Fruit fly (Drosophila melanogaster) whole organism, adult: Measurements from ENCODE around the gene CG11882.

Experiments
- CG11617 ChIP-seq: fragments of 200-800 bp; sonication (Bioruptor generic); optimal IDR thresholded peaks from 2 replicates; lab custom pipeline; 2017; ENCODE audit warnings: mild to moderate bottlenecking, missing biosample characterization, missing genetic modification reagents, missing genetic modification characterization
- CG12768 ChIP-seq: fragments of 200-800 bp; sonication (Bioruptor generic); optimal IDR thresholded peaks from 2 replicates; lab custom pipeline; 2017; ENCODE audit warnings: missing biosample characterization, missing genetic modification characterization, mild to moderate bottlenecking, moderate library complexity, missing genetic modification reagents
- CG14711 ChIP-seq: fragments of 200-800 bp; sonication (Bioruptor generic); optimal IDR thresholded peaks from 2 replicates; lab custom pipeline; 2018; ENCODE audit warnings: missing biosample characterization, mild to moderate bottlenecking, missing genetic modification characterization, moderate library complexity
- CG1620 ChIP-seq: fragments of 200-800 bp; sonication (Bioruptor generic); optimal IDR thresholded peaks from 2 replicates; lab custom pipeline; 2016; ENCODE audit warnings: missing biosample characterization, missing genetic modification characterization
- CG33017 ChIP-seq: fragments of 200-800 bp; sonication (Bioruptor generic); optimal IDR thresholded peaks from 2 replicates; lab custom pipeline; 2018; ENCODE audit warnings: missing biosample characterization, mild to moderate bottlenecking, missing genetic modification characterization, moderate library complexity
- CG5204 ChIP-seq: fragments of 200-800 bp; sonication (Bioruptor generic); optimal IDR thresholded peaks from 2 replicates; lab custom pipeline; 2016; ENCODE audit warnings: missing biosample characterization, missing genetic modification characterization
- CG7045 ChIP-seq: fragments of 200-800 bp; sonication (Bioruptor generic); optimal IDR thresholded peaks from 2 replicates; lab custom pipeline; 2017; ENCODE audit warnings: missing biosample characterization, mild to moderate bottlenecking, missing genetic modification characterization
- CG7101 ChIP-seq: fragments of 200-800 bp; sonication (Bioruptor generic); optimal IDR thresholded peaks from 2 replicates; lab custom pipeline; 2018; ENCODE audit warnings: missing biosample characterization, mild to moderate bottlenecking, missing genetic modification characterization, moderate library complexity
- Clk ChIP-seq: fragments of 200-800 bp; sonication (Bioruptor generic); optimal IDR thresholded peaks from 2 replicates; lab custom pipeline; 2017; ENCODE audit warnings: missing biosample characterization, missing genetic modification characterization
- Crg-1 ChIP-seq: fragments of 200-800 bp; sonication (Bioruptor generic); optimal IDR thresholded peaks from 2 replicates; lab custom pipeline; 2016; ENCODE audit warnings: missing biosample characterization, missing genetic modification characterization
- Hr96 ChIP-seq: fragments of 200-800 bp; sonication (Bioruptor generic); optimal IDR thresholded peaks from 2 replicates; lab custom pipeline; 2016; ENCODE audit warnings: missing biosample characterization, missing genetic modification characterization
- Mnt ChIP-seq: fragments of 200-800 bp; sonication (Bioruptor generic); optimal IDR thresholded peaks from 2 replicates; lab custom pipeline; 2016; ENCODE audit warnings: missing biosample characterization, mild to moderate bottlenecking, missing genetic modification characterization
- bab1 ChIP-seq: fragments of 200-800 bp; sonication (Bioruptor generic); optimal IDR thresholded peaks from 3 replicates; lab custom pipeline; 2019; ENCODE audit warnings: missing biosample characterization, mild to moderate bottlenecking, missing genetic modification characterization, moderate library complexity
- cic ChIP-seq: fragments of 200-800 bp; sonication (Bioruptor generic); optimal IDR thresholded peaks from 2 replicates; lab custom pipeline; 2017; ENCODE audit warnings: missing biosample characterization, mild to moderate bottlenecking, missing genetic modification characterization, moderate library complexity
- cnc ChIP-seq, 2 experiments: fragments of >200 bp; optimal IDR thresholded peaks; 2 replicates each; lab custom pipeline; 2017
- kay ChIP-seq: fragments of 200-800 bp; sonication (Bioruptor generic); peaks from one replicate; lab custom pipeline; 2016; ENCODE audit warnings: missing biosample characterization, missing genetic modification characterization, borderline replicate concordance
- ovo ChIP-seq: fragments of 200-800 bp; sonication (Bioruptor generic); optimal IDR thresholded peaks from 2 replicates; lab custom pipeline; 2016; ENCODE audit warnings: missing biosample characterization, missing genetic modification characterization
- pad ChIP-seq: fragments of 200-800 bp; sonication (Bioruptor generic); optimal IDR thresholded peaks from 3 replicates; lab custom pipeline; 2017; ENCODE audit warnings: missing biosample characterization, missing genetic modification characterization, mild to moderate bottlenecking, moderate library complexity, missing genetic modification reagents
- tj ChIP-seq: fragments of 200-800 bp; sonication (Bioruptor generic); optimal IDR thresholded peaks from 3 replicates; lab custom pipeline; 2017; ENCODE audit warnings: missing biosample characterization, mild to moderate bottlenecking, missing genetic modification characterization, moderate library complexity
- toe ChIP-seq: fragments of 200-800 bp; sonication (Bioruptor generic); optimal IDR thresholded peaks from 2 replicates; lab custom pipeline; 2016; ENCODE audit warnings: missing biosample characterization, missing genetic modification characterization

CG11882 gene

DNA sequence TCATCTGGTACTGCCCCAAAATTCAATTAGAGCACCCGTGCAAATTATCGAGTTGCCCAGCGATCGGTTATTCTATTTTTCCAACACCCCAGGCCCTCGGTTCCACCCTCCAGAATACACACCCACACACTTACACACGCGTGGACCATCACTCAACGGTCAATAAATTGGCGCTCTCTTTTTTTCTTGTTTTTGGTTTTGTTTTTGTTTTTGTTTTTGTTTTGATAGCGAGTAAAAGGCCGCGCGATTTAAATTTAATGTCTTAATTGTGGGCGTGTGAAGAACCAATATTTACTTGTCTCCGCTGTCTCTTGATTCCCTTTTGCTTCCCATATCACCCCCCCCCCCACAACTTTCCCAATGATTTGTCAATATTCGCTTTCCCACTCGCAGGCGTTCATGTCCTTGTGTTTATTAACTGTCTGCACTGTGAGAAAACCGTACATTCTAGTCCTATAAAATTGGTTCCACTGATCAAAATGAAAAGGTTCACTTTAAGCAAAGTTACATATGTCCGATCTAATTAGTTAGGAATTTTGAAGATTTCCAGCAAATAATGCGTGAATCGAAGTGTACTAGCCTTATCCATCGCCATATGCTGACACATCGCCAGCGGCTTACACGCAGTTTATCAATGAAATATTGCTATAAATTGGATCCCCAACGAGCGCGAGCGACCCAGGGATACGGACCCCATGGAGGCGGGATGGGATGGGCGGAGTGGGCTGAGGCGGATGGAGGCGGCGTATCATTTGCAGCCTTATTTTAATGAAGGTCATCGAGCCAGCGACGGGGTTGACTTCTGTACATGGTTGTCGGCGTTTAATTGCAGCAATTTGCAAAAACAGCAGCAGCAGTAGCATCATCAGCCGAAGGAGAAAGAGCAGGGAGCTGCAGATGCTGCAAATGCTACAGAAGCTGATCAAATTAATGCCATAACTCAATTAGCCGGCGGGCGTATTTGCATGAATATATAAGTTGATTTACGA, 7.9 kb downstream of the CG11882 start:
- TF ChIP-seq Hr96 = no peak
- TF ChIP-seq toe (GFP tag; lab: Kevin White, UChicago) = no peak
- TF ChIP-seq bab1 = no peak
- TF ChIP-seq Mnt (GFP tag; lab: Kevin White, UChicago) = no peak
- no peak for TF ChIP-seq kay (GFP tag; lab: Kevin White, UChicago)
- no peak for TF ChIP-seq CG11617 (GFP tag; lab: Kevin White, UChicago)
- no peak for TF ChIP-seq CG14711 (tag; lab: Kevin White, UChicago)
- no peak for TF ChIP-seq CG12768
- TF ChIP-seq ovo (GFP tag; lab: Kevin White, UChicago) = no peak
- no peak for TF ChIP-seq CG7045 (GFP tag; lab: Kevin White, UChicago)
- TF ChIP-seq pad (GFP tag; lab: Kevin White, UChicago) = no peak
- no peak for TF ChIP-seq CG5204 (GFP tag; lab: Kevin White, UChicago)
- TF ChIP-seq CG7101 (tag; lab: Kevin White, UChicago) = no peak
- TF ChIP-seq Clk = no peak
- TF ChIP-seq CG1620 (GFP tag; lab: Kevin White, UChicago) = no peak
- no peak for TF ChIP-seq Crg-1
- TF ChIP-seq CG33017 (tag; lab: Kevin White, UChicago) = no peak
- TF ChIP-seq cnc (optimal IDR thresholded peaks at IDR 0.05; lab: Kevin White, UChicago) = no peak
- TF ChIP-seq cic = no peak
- no peak for TF ChIP-seq tj (GFP tag; lab: Kevin White, UChicago)

DNA sequence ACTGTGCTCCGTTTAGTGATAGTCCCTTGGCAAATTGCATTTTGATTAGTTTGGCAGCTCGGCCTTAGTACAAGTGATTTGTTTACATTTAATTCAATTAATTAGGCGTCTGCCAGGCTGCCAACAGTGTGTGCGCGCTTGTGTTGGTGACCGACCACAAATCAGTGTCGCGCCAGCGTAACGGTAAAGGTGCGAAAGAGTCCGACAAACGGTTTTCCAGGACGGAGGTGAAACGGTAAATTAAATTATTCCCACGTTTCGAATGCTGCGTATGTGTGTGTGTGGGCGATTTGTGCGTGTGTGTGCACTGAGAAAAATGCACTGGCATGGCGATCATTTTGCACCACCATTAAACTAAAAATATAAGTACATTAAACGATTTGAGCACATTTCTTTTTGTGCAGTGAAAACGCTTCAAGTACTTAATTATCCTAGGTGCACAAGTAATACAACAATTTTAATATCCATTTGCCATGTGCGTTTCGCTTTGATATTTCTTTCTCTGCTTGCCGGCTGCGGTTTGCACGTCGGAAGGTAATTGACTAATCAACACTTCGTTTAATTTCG, 8.9 kb downstream of the CG11882 start:
- peak; percentile 68 for TF ChIP-seq pad (GFP tag; lab: Kevin White, UChicago)
- TF ChIP-seq ovo (GFP tag; lab: Kevin White, UChicago) = peak; percentile 96
- no peak for TF ChIP-seq CG14711 (tag; lab: Kevin White, UChicago)
- TF ChIP-seq CG12768 = peak; percentile 45
- peak; percentile 29 for TF ChIP-seq bab1
- no peak for TF ChIP-seq CG5204 (GFP tag; lab: Kevin White, UChicago)

DNA sequence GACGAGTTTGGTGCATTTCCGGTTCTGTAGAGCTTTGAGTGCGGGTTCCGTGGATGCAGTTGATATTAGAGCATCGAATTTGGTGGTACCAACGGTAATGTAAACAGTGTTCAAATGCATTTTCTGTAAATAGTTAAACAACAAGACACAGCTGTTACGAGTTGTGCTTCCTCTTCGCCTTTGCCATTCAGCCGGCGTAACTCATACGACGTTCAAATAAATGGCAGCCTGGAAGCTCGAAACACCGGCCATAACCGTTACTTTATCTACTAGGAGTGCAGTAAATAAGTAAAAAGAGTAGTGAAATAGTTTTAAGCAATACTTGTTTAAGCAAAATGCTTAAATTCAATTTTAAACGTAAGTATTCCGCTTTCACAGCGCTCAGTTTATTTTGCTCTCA, 9.6 kb downstream of the CG11882 start, which contains the start of the genes Alg13 and superdeath:
Gene Alg13 (minus strand): TSS at position 167 of the 400 bp plus-strand sequence.
Gene superdeath (plus strand): TSS at position 256 of the 400 bp plus-strand sequence.
- TF ChIP-seq Clk = no peak
- no peak for TF ChIP-seq CG5204 (GFP tag; lab: Kevin White, UChicago)
- TF ChIP-seq CG7045 (GFP tag; lab: Kevin White, UChicago) = no peak
- peak; percentile 17 for TF ChIP-seq cic
- TF ChIP-seq CG14711 (tag; lab: Kevin White, UChicago) = no peak
- peak; percentile 2 for TF ChIP-seq ovo (GFP tag; lab: Kevin White, UChicago)
- no peak for TF ChIP-seq Mnt (GFP tag; lab: Kevin White, UChicago)
- no peak for TF ChIP-seq CG12768
- TF ChIP-seq toe (GFP tag; lab: Kevin White, UChicago) = no peak
- no peak for TF ChIP-seq bab1
- no peak for TF ChIP-seq CG33017 (tag; lab: Kevin White, UChicago)
- TF ChIP-seq CG11617 (GFP tag; lab: Kevin White, UChicago) = no peak
- no peak for TF ChIP-seq pad (GFP tag; lab: Kevin White, UChicago)
- TF ChIP-seq Crg-1 = peak; percentile 40
- no peak for TF ChIP-seq CG7101 (tag; lab: Kevin White, UChicago)
- no peak for TF ChIP-seq CG1620 (GFP tag; lab: Kevin White, UChicago)
- no peak for TF ChIP-seq tj (GFP tag; lab: Kevin White, UChicago)
- TF ChIP-seq Hr96 = no peak
- no peak for TF ChIP-seq cnc (optimal IDR thresholded peaks at IDR 0.05; lab: Kevin White, UChicago)

DNA sequence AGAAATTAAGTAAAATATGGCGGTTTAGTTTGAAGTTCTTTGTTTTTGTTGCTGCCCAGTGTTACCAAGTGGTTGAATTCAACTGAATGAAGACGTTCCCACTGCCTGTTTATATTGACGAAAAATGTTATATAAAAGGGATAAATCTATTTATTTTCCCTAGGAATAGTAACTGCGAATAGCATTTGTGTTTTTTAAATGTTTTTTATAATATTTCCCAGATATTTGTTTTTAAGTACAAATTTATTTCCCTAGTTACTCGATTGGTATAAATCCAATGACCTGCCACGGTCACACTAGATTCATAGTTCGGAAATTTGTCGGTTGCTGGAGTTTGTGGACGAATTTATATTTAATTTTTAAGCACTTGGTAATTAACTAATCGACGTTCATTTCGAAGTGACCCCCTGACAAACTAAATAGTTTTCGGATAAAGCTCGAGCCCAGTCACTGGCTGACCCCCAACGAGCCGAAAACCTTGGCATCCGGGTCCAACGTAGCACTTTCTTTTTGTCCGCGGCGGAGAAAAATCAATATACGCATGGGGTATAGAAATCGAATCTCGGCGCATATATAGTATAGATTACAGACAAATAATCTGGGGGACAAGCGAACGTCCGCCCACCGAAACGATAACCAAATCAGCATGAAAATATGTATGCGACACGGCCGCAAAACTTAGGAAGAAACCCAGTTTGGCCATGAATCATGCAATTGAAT, 16.9 kb downstream of the CG11882 start, which contains the start of the genes dgt6 and Vha100-1:
Gene dgt6 (minus strand): TSS at position 71 of the 720 bp plus-strand sequence.
Gene Vha100-1 (plus strand): TSS at position 292 of the 720 bp plus-strand sequence.
- TF ChIP-seq CG14711 (tag; lab: Kevin White, UChicago) (peak; percentile 89), cnc (optimal IDR thresholded peaks at IDR 0.05; lab: Kevin White, UChicago) (no peak), cic (no peak), ovo (GFP tag; lab: Kevin White, UChicago) (no peak), CG12768 (peak; percentile 30), bab1 (peak; percentile 37), CG7101 (tag; lab: Kevin White, UChicago) (peak; percentile 30), CG7045 (GFP tag; lab: Kevin White, UChicago) (no peak), toe (GFP tag; lab: Kevin White, UChicago) (no peak), Clk (no peak), pad (GFP tag; lab: Kevin White, UChicago) (peak; percentile 24), CG33017 (tag; lab: Kevin White, UChicago) (peak; percentile 5), Mnt (GFP tag; lab: Kevin White, UChicago) (peak; percentile 10)

- TF ChIP-seq CG7045 (GFP tag; lab: Kevin White, UChicago) (peak; percentile 16), bab1 (peak; percentile 65), CG33017 (tag; lab: Kevin White, UChicago) (peak; percentile 74), Mnt (GFP tag; lab: Kevin White, UChicago) (peak; percentile 18), pad (GFP tag; lab: Kevin White, UChicago) (peak; percentile 88), tj (GFP tag; lab: Kevin White, UChicago) (no peak), Crg-1 (peak; percentile 23), ovo (GFP tag; lab: Kevin White, UChicago) (no peak), CG11617 (GFP tag; lab: Kevin White, UChicago) (peak; percentile 4), cic (no peak), CG7101 (tag; lab: Kevin White, UChicago) (peak; percentile 81), CG14711 (tag; lab: Kevin White, UChicago) (peak; percentile 72)
These were observed 23.8 kb downstream of the CG11882 start for dm6 chr3R:29124128-29124527.
